Worm (Caenorhabditis elegans) whole organism, young adult: ENCODE measurements around the gene C35B8.3.

Source experiments
- B0336.3 ChIP-seq: fragments of 200-800 bp; sonication (Bioruptor generic); IDR thresholded peaks from 2 replicates; pipeline ENCODE4 v1.3.6; 2022; ENCODE audit warnings: missing genetic modification characterization, missing compliant biosample characterization
- C06A6.2 ChIP-seq: fragments of 200-800 bp; sonication (Bioruptor generic); conservative IDR thresholded peaks from 2 replicates; pipeline ENCODE4 v1.3.6; 2022; ENCODE audit warnings: missing genetic modification characterization, missing compliant biosample characterization
- F22D6.2 ChIP-seq: sonication (generic microtip); optimal IDR thresholded peaks from 2 replicates; lab custom pipeline; 2016; ENCODE audit warnings: mild to moderate bottlenecking, missing genetic modification characterization, missing compliant biosample characterization
- F37B4.10 ChIP-seq: fragments of 200-800 bp; sonication (Bioruptor generic); IDR thresholded peaks from 2 replicates; pipeline ENCODE4 v1.3.6; 2022; ENCODE audit warnings: missing genetic modification characterization, missing compliant biosample characterization
- F52B5.7 ChIP-seq: sonication (generic microtip); optimal IDR thresholded peaks from 2 replicates; lab custom pipeline; 2016; ENCODE audit warnings: mild to moderate bottlenecking, missing genetic modification characterization, missing compliant biosample characterization
- F57A8.1 ChIP-seq: fragments of 200-800 bp; sonication (Bioruptor generic); optimal IDR thresholded peaks from 2 replicates; lab custom pipeline; 2018; ENCODE audit warnings: mild to moderate bottlenecking, missing genetic modification characterization, moderate library complexity, missing compliant biosample characterization
- Y53G8AR.9 ChIP-seq: fragments of 200-800 bp; sonication (Bioruptor generic); conservative IDR thresholded peaks from 2 replicates; pipeline ENCODE4 v1.3.6; 2022; ENCODE audit warnings: missing genetic modification reagents, missing genetic modification characterization, missing compliant biosample characterization
- Y67H2A.10 ChIP-seq: fragments of 200-800 bp; sonication (Bioruptor generic); conservative IDR thresholded peaks from 2 replicates; pipeline ENCODE4 v1.3.6; 2022; ENCODE audit warnings: missing genetic modification reagents, missing genetic modification characterization, missing compliant biosample characterization
- Y79H2A.3 ChIP-seq: fragments of 200-800 bp; sonication (Bioruptor generic); conservative IDR thresholded peaks from 2 replicates; pipeline ENCODE4 v1.3.6; 2022; ENCODE audit warnings: missing genetic modification reagents, missing genetic modification characterization, missing compliant biosample characterization
- ZK185.1 ChIP-seq: sonication (generic microtip); optimal IDR thresholded peaks from 2 replicates; lab custom pipeline; 2016; ENCODE audit warnings: mild to moderate bottlenecking, missing genetic modification characterization, missing compliant biosample characterization; ENCODE audit not compliant: poor library complexity, severe bottlenecking
- ama-1 ChIP-seq, 3 experiments: fragments of 150-350 bp in 1 of 3; sonication (generic microtip) in 2 of 3; optimal IDR thresholded peaks; 2 replicates each; lab custom pipeline; 2014 to 2018; ENCODE audit warnings: missing biosample characterization in 2 of 3, missing genetic modification characterization in 2 of 3, missing genetic modification reagents in 2 of 3
- aptf-3 ChIP-seq: fragments of 200-800 bp; sonication (Bioruptor generic); IDR thresholded peaks from 2 replicates; pipeline ENCODE4 v1.3.6; 2022; ENCODE audit warnings: missing genetic modification characterization, missing compliant biosample characterization
- atf-7 ChIP-seq: sonication (generic microtip); optimal IDR thresholded peaks from 2 replicates; lab custom pipeline; 2017; ENCODE audit warnings: mild to moderate bottlenecking, missing genetic modification characterization, missing compliant biosample characterization
- attf-3 ChIP-seq: fragments of 200-800 bp; sonication (Bioruptor generic); conservative IDR thresholded peaks from 2 replicates; pipeline ENCODE4 v1.3.6; 2022; ENCODE audit warnings: missing genetic modification reagents, missing genetic modification characterization, missing compliant biosample characterization
- bed-2 ChIP-seq: fragments of 200-800 bp; sonication (Bioruptor generic); IDR thresholded peaks from 2 replicates; pipeline ENCODE4 v1.3.6; 2022; ENCODE audit warnings: missing genetic modification reagents, missing genetic modification characterization, missing compliant biosample characterization
- ccch-3 ChIP-seq: fragments of 200-800 bp; sonication (Bioruptor generic); optimal IDR thresholded peaks from 2 replicates; lab custom pipeline; 2018; ENCODE audit warnings: mild to moderate bottlenecking, missing genetic modification characterization, missing compliant biosample characterization
- cebp-1 ChIP-seq, 2 experiments: fragments of 200-800 bp in 1 of 2; sonication (Bioruptor generic) in 1 of 2; sonication (generic microtip) in 1 of 2; IDR thresholded peaks in 1 of 2; optimal IDR thresholded peaks in 1 of 2; 2 replicates each; pipeline versions ENCODE4 v1.3.6 to Lab custom; 2017 to 2022; ENCODE audit warnings: missing compliant biosample characterization in 2 of 2, missing genetic modification characterization in 2 of 2, mild to moderate bottlenecking in 1 of 2, missing genetic modification reagents in 1 of 2, moderate library complexity in 1 of 2
- ceh-100 ChIP-seq: fragments of 200-800 bp; sonication (Bioruptor generic); IDR thresholded peaks from 2 replicates; pipeline ENCODE4 v1.3.6; 2022; ENCODE audit warnings: missing genetic modification reagents, missing genetic modification characterization, missing compliant biosample characterization
- ceh-27 ChIP-seq: fragments of 200-800 bp; sonication (Bioruptor generic); optimal IDR thresholded peaks from 2 replicates; lab custom pipeline; 2018; ENCODE audit warnings: mild to moderate bottlenecking, missing genetic modification characterization, moderate library complexity, missing compliant biosample characterization
- ceh-40 ChIP-seq: fragments of 200-800 bp; sonication (Bioruptor generic); IDR thresholded peaks from 2 replicates; pipeline ENCODE4 v1.3.6; 2022; ENCODE audit warnings: missing genetic modification characterization, missing compliant biosample characterization
- ceh-58 ChIP-seq: fragments of 200-800 bp; sonication (Bioruptor generic); IDR thresholded peaks from 2 replicates; pipeline ENCODE4 v1.3.6; 2022; ENCODE audit warnings: missing genetic modification characterization, missing compliant biosample characterization
- ceh-91 ChIP-seq: fragments of 200-800 bp; sonication (Bioruptor generic); IDR thresholded peaks from 2 replicates; pipeline ENCODE4 v1.3.6; 2022; ENCODE audit warnings: missing genetic modification reagents, missing genetic modification characterization, missing compliant biosample characterization
- chd-7 ChIP-seq: sonication (generic microtip); optimal IDR thresholded peaks from 2 replicates; lab custom pipeline; 2016; ENCODE audit warnings: mild to moderate bottlenecking, missing genetic modification characterization, moderate library complexity, missing compliant biosample characterization
- dox-1 ChIP-seq: fragments of 200-800 bp; sonication (Bioruptor generic); IDR thresholded peaks from 2 replicates; pipeline ENCODE4 v1.3.6; 2022; ENCODE audit warnings: missing genetic modification reagents, missing genetic modification characterization, missing compliant biosample characterization
- dpff-1 ChIP-seq: sonication (generic microtip); optimal IDR thresholded peaks from 2 replicates; lab custom pipeline; 2017; ENCODE audit warnings: mild to moderate bottlenecking, missing genetic modification characterization, missing compliant biosample characterization
- egl-44 ChIP-seq: fragments of 200-800 bp; sonication (Bioruptor generic); IDR thresholded peaks from 2 replicates; pipeline ENCODE4 v1.3.6; 2022; ENCODE audit warnings: missing genetic modification reagents, missing genetic modification characterization, missing compliant biosample characterization
- ets-4 ChIP-seq: fragments of 200-800 bp; sonication (Bioruptor generic); optimal IDR thresholded peaks from 2 replicates; lab custom pipeline; 2018; ENCODE audit warnings: mild to moderate bottlenecking, missing genetic modification characterization, missing compliant biosample characterization
- fkh-3 ChIP-seq: sonication (generic microtip); optimal IDR thresholded peaks from 2 replicates; lab custom pipeline; 2016; ENCODE audit warnings: mild to moderate bottlenecking, missing genetic modification characterization, missing compliant biosample characterization
- hlh-12 ChIP-seq: sonication (generic microtip); optimal IDR thresholded peaks from 2 replicates; lab custom pipeline; 2016; ENCODE audit warnings: missing genetic modification characterization, missing compliant biosample characterization
- let-526 ChIP-seq: fragments of 200-800 bp; sonication (Bioruptor generic); IDR thresholded peaks from 2 replicates; pipeline ENCODE4 v1.3.6; 2022; ENCODE audit warnings: missing genetic modification reagents, missing genetic modification characterization, missing compliant biosample characterization
- lin-26 ChIP-seq: fragments of 200-800 bp; sonication (Bioruptor generic); IDR thresholded peaks from 2 replicates; pipeline ENCODE4 v1.3.6; 2022; ENCODE audit warnings: missing genetic modification reagents, missing genetic modification characterization, missing compliant biosample characterization
- lin-40 ChIP-seq: sonication (generic microtip); optimal IDR thresholded peaks from 2 replicates; lab custom pipeline; 2016; ENCODE audit warnings: missing genetic modification characterization, mild to moderate bottlenecking, missing compliant biosample characterization, missing genotype, missing genetic modification reagents
- lin-54 ChIP-seq: fragments of 200-800 bp; sonication (Bioruptor generic); optimal IDR thresholded peaks from 2 replicates; lab custom pipeline; 2018; ENCODE audit warnings: mild to moderate bottlenecking, missing genetic modification characterization, missing compliant biosample characterization
- madf-10 ChIP-seq: sonication (generic microtip); optimal IDR thresholded peaks from 2 replicates; lab custom pipeline; 2016; ENCODE audit warnings: mild to moderate bottlenecking, missing genetic modification characterization, missing compliant biosample characterization
- mcd-1 ChIP-seq: fragments of 200-800 bp; sonication (Bioruptor generic); IDR thresholded peaks from 2 replicates; pipeline ENCODE4 v1.3.6; 2022; ENCODE audit warnings: missing genetic modification reagents, missing genetic modification characterization, missing compliant biosample characterization
- mel-28 ChIP-seq: sonication (generic microtip); optimal IDR thresholded peaks from 2 replicates; lab custom pipeline; 2016; ENCODE audit warnings: borderline replicate concordance, mild to moderate bottlenecking, missing genetic modification characterization, missing compliant biosample characterization
- nfya-1 ChIP-seq: sonication (generic microtip); optimal IDR thresholded peaks from 2 replicates; lab custom pipeline; 2017; ENCODE audit warnings: antibody characterized with exemption, missing compliant biosample characterization, missing genetic modification characterization, borderline replicate concordance; ENCODE audit not compliant: insufficient read depth
- nfyb-1 ChIP-seq: fragments of 200-800 bp; sonication (Bioruptor generic); IDR thresholded peaks from 2 replicates; pipeline ENCODE4 v1.3.6; 2022; ENCODE audit warnings: missing genetic modification reagents, missing genetic modification characterization, missing compliant biosample characterization
- nhr-80 ChIP-seq: sonication (generic microtip); optimal IDR thresholded peaks from 2 replicates; lab custom pipeline; 2016; ENCODE audit warnings: missing genetic modification characterization, missing compliant biosample characterization
- pha-4 ChIP-seq: fragments of 150-350 bp; sonication (generic microtip); optimal IDR thresholded peaks from 2 replicates; lab custom pipeline; 2014; ENCODE audit warnings: missing biosample characterization, missing genetic modification reagents, missing genetic modification characterization
- rcor-1 ChIP-seq: fragments of 200-800 bp; sonication (Bioruptor generic); IDR thresholded peaks from 2 replicates; pipeline ENCODE4 v1.3.6; 2022; ENCODE audit warnings: missing genetic modification reagents, missing genetic modification characterization, missing compliant biosample characterization
- rec-8 ChIP-seq, 2 experiments: sonication (generic microtip); optimal IDR thresholded peaks; 2 replicates each; lab custom pipeline; 2016; ENCODE audit warnings: mild to moderate bottlenecking in 2 of 2, missing genetic modification characterization in 2 of 2, missing genetic modification reagents in 2 of 2, missing genotype in 2 of 2, missing biosample characterization in 1 of 2, missing compliant biosample characterization in 1 of 2, moderate library complexity in 1 of 2
- snpc-3.4 ChIP-seq: sonication (generic microtip); optimal IDR thresholded peaks from 2 replicates; lab custom pipeline; 2017; ENCODE audit warnings: missing genetic modification characterization, mild to moderate bottlenecking, missing compliant biosample characterization, antibody characterized with exemption, moderate library complexity, missing genotype, missing genetic modification reagents
- tbp1 ChIP-seq: fragments of 200-800 bp; sonication (Bioruptor generic); optimal IDR thresholded peaks from 2 replicates; lab custom pipeline; 2018; ENCODE audit warnings: mild to moderate bottlenecking, missing genetic modification characterization, missing compliant biosample characterization
- tbx-9 ChIP-seq: sonication (generic microtip); optimal IDR thresholded peaks from 2 replicates; lab custom pipeline; 2016; ENCODE audit warnings: borderline replicate concordance, missing genetic modification characterization, inconsistent platforms, missing compliant biosample characterization
- tlf-1 ChIP-seq: fragments of 200-800 bp; sonication (Bioruptor generic); optimal IDR thresholded peaks from 2 replicates; lab custom pipeline; 2018; ENCODE audit warnings: mild to moderate bottlenecking, missing genetic modification characterization, missing compliant biosample characterization
- xnd-1 ChIP-seq: sonication (generic microtip); optimal IDR thresholded peaks from 2 replicates; lab custom pipeline; 2016; ENCODE audit warnings: missing genotype, missing genetic modification reagents, missing genetic modification characterization, missing compliant biosample characterization
- ztf-18 ChIP-seq: sonication (generic microtip); optimal IDR thresholded peaks from 2 replicates; lab custom pipeline; 2016; ENCODE audit warnings: missing genotype, mild to moderate bottlenecking, missing genetic modification characterization, missing compliant biosample characterization

Gene C35B8.3

DNA sequence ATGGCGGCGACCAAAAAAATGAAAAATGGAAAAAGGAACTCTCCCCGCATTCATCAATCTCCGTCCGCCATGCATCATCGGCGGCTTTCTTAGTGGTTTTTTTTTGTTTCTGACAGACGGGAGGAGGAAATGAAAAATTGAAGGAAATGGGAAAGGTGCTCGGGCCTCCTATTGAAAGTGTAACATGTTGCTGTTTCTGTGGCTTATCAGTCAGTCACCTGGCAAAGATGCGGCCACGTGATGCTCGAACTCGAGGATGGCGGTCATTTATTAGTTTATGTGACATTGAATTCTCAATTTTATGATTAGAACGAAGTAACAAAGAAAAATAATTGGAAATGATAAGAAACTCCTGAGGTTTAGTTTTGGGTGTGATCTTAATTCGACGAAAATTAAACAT is 50.9 kb downstream of the C35B8.3 start (continued):
- TF ChIP-seq ceh-100 (no peak), ccch-3 (GFP tag; lab: Kevin White, UChicago) (no peak), ets-4 (GFP tag; lab: Kevin White, UChicago) (no peak), nfya-1 (tag; lab: Kevin White, UChicago) (no peak), chd-7 (tag; lab: Kevin White, UChicago) (no peak), F52B5.7 (no peak), pha-4 (peak; percentile 71), lin-54 (GFP tag; lab: Kevin White, UChicago) (no peak), mel-28 (no peak), aptf-3 (GFP tag; lab: Robert Waterston, UW) (no peak), snpc-3.4 (tag; lab: Kevin White, UChicago) (peak; percentile 0), lin-26 (GFP tag; lab: Robert Waterston, UW) (no peak), ceh-91 (GFP tag; lab: Robert Waterston, UW) (no peak), attf-3 (no peak), rcor-1 (no peak), lin-40 (no peak), nhr-80 (tag; lab: Kevin White, UChicago) (peak; percentile 91), B0336.3 (GFP tag; lab: Robert Waterston, UW) (peak; percentile 44; the same call in 1 of the 2 replicates), dpff-1 (tag; lab: Kevin White, UChicago) (no peak), let-526 (peak; percentile 46; the same call in 1 of the 2 replicates), ama-1 (optimal IDR thresholded peaks at IDR 0.05; lab: Kevin White, UChicago) (no peak), ama-1 (GFP tag; optimal IDR thresholded peaks at IDR 0.05; lab: Kevin White, UChicago) (no peak), cebp-1 (GFP tag; IDR thresholded peaks at IDR 0.05; lab: Robert Waterston, UW) (peak; percentile 35; the same call in 1 of the 2 replicates), cebp-1 (tag; optimal IDR thresholded peaks at IDR 0.05; lab: Kevin White, UChicago) (peak; percentile 69), F22D6.2 (tag; lab: Kevin White, UChicago) (peak; percentile 30), nfyb-1 (GFP tag; lab: Robert Waterston, UW) (peak; percentile 46; the same call in 1 of the 2 replicates), C06A6.2 (GFP tag; lab: Robert Waterston, UW) (no peak), xnd-1 (no peak), mcd-1 (no peak), F57A8.1 (GFP tag; lab: Kevin White, UChicago) (no peak), madf-10 (tag; lab: Kevin White, UChicago) (peak; percentile 40), tbp1 (GFP tag; lab: Kevin White, UChicago) (peak; percentile 27), atf-7 (peak; percentile 61), dox-1 (GFP tag; lab: Robert Waterston, UW) (peak; percentile 40; the same call in 1 of the 2 replicates), rec-8 (tag; optimal IDR thresholded peaks at IDR 0.05; lab: Kevin White, UChicago) (no peak), egl-44 (GFP tag; lab: Robert Waterston, UW) (no peak), ztf-18 (no peak), Y53G8AR.9 (0 out of 2 replicates have a peak, but pooled peaks have one; percentile 29), tlf-1 (GFP tag; lab: Kevin White, UChicago) (peak; percentile 29), bed-2 (no peak), ceh-40 (GFP tag; lab: Robert Waterston, UW) (no peak), ceh-27 (GFP tag; lab: Kevin White, UChicago) (no peak), F37B4.10 (GFP tag; lab: Robert Waterston, UW) (no peak), tbx-9 (tag; lab: Kevin White, UChicago) (no peak), ZK185.1 (tag; lab: Kevin White, UChicago) (no peak), hlh-12 (tag; lab: Kevin White, UChicago) (no peak), Y79H2A.3 (GFP tag; lab: Robert Waterston, UW) (no peak), Y67H2A.10 (no peak), ceh-58 (GFP tag; lab: Robert Waterston, UW) (no peak), fkh-3 (tag; lab: Kevin White, UChicago) (no peak)
